Worm (Caenorhabditis elegans) whole organism, L2 larva: ENCODE data around the gene mlt-4.
"Not testable (repeated sequence)": the region's sequence is repeated elsewhere in the genome, so short reads cannot be mapped to it uniquely, and the experiment has no call there.

Experiments used
- C34F6.9 ChIP-seq: fragments of 150-350 bp; optimal IDR thresholded peaks from 2 replicates; lab custom pipeline; 2014; ENCODE audit warnings: missing biosample characterization, missing genetic modification characterization
- F13H6.1 ChIP-seq: sonication (generic microtip); optimal IDR thresholded peaks from 2 replicates; lab custom pipeline; 2016; ENCODE audit warnings: missing genetic modification characterization, missing compliant biosample characterization
- R02D3.7 ChIP-seq: fragments of 150-350 bp; optimal IDR thresholded peaks from 2 replicates; lab custom pipeline; 2014; ENCODE audit warnings: missing biosample characterization, missing genetic modification characterization
- Y55F3AM.14 ChIP-seq: fragments of 200-800 bp; sonication (Bioruptor generic); optimal IDR thresholded peaks from 2 replicates; lab custom pipeline; 2018; ENCODE audit warnings: mild to moderate bottlenecking, missing genetic modification characterization, missing compliant biosample characterization
- ZK546.5 ChIP-seq: sonication (generic microtip); optimal IDR thresholded peaks from 2 replicates; lab custom pipeline; 2017; ENCODE audit warnings: missing biosample characterization, missing genetic modification characterization
- aly-2 ChIP-seq: fragments of 150-350 bp; optimal IDR thresholded peaks from 2 replicates; lab custom pipeline; 2014; ENCODE audit warnings: missing biosample characterization, missing genetic modification characterization
- blmp-1 ChIP-seq: sonication (generic microtip); optimal IDR thresholded peaks from 2 replicates; lab custom pipeline; 2017; ENCODE audit warnings: missing genetic modification characterization, mild to moderate bottlenecking, missing compliant biosample characterization, antibody characterized with exemption, moderate library complexity; ENCODE audit not compliant: insufficient read depth
- ceh-82 ChIP-seq: fragments of 150-350 bp; optimal IDR thresholded peaks from 2 replicates; lab custom pipeline; 2014; ENCODE audit warnings: missing biosample characterization, missing genetic modification characterization
- crh-2 ChIP-seq: sonication (generic microtip); optimal IDR thresholded peaks from 2 replicates; lab custom pipeline; 2017; ENCODE audit warnings: missing biosample characterization, missing genetic modification characterization
- dmd-4 ChIP-seq: sonication (generic microtip); optimal IDR thresholded peaks from 2 replicates; lab custom pipeline; 2017; ENCODE audit warnings: missing biosample characterization, missing genetic modification characterization
- egl-27 ChIP-seq: sonication (generic microtip); optimal IDR thresholded peaks from 3 replicates; lab custom pipeline; 2017; ENCODE audit warnings: missing biosample characterization, missing genetic modification reagents, missing genetic modification characterization
- elt-3 ChIP-seq: sonication (generic microtip); optimal IDR thresholded peaks from 2 replicates; lab custom pipeline; 2017; ENCODE audit warnings: missing biosample characterization, missing genetic modification characterization
- fos-1 ChIP-seq: fragments of 150-350 bp; optimal IDR thresholded peaks from 2 replicates; lab custom pipeline; 2014; ENCODE audit warnings: missing biosample characterization, missing genetic modification characterization
- gmeb-1 ChIP-seq: fragments of 150-350 bp; optimal IDR thresholded peaks from 2 replicates; lab custom pipeline; 2014; ENCODE audit warnings: missing biosample characterization, missing genetic modification characterization
- lin-11 ChIP-seq: fragments of 150-350 bp; sonication (generic microtip); optimal IDR thresholded peaks from 2 replicates; lab custom pipeline; 2014; ENCODE audit warnings: missing biosample characterization, missing genetic modification characterization, inconsistent platforms, mixed read lengths
- lin-13 ChIP-seq: fragments of 150-350 bp; optimal IDR thresholded peaks from 2 replicates; lab custom pipeline; 2014; ENCODE audit warnings: missing biosample characterization, missing genetic modification reagents, missing genetic modification characterization
- lin-39 ChIP-seq: fragments of 150-350 bp; optimal IDR thresholded peaks from 2 replicates; lab custom pipeline; 2014; ENCODE audit warnings: missing biosample characterization, missing genetic modification reagents, missing genetic modification characterization
- lsy-2 ChIP-seq, 2 experiments: fragments of 150-350 bp in 1 of 2; sonication (generic microtip) in 1 of 2; optimal IDR thresholded peaks; 2 replicates each; lab custom pipeline; 2014 to 2017; ENCODE audit warnings: missing biosample characterization in 2 of 2, missing genetic modification characterization in 2 of 2
- mbf-1 ChIP-seq: sonication (generic microtip); optimal IDR thresholded peaks from 2 replicates; lab custom pipeline; 2017; ENCODE audit warnings: missing biosample characterization, missing genetic modification characterization
- mdl-1 ChIP-seq, 2 experiments: fragments of 150-350 bp in 1 of 2; sonication (generic microtip) in 1 of 2; optimal IDR thresholded peaks; 2 replicates each; lab custom pipeline; 2017; ENCODE audit warnings: missing biosample characterization in 2 of 2, missing genetic modification characterization in 2 of 2
- nhr-10 ChIP-seq: sonication (generic microtip); optimal IDR thresholded peaks from 2 replicates; lab custom pipeline; 2017; ENCODE audit warnings: missing biosample characterization, missing genetic modification characterization
- nhr-11 ChIP-seq: fragments of 150-350 bp; optimal IDR thresholded peaks from 2 replicates; lab custom pipeline; 2014; ENCODE audit warnings: missing biosample characterization, missing genetic modification characterization
- nhr-12 ChIP-seq: fragments of 150-350 bp; optimal IDR thresholded peaks from 2 replicates; lab custom pipeline; 2014; ENCODE audit warnings: missing biosample characterization, missing genetic modification characterization
- nhr-23 ChIP-seq: fragments of 150-350 bp; optimal IDR thresholded peaks from 2 replicates; lab custom pipeline; 2014; ENCODE audit warnings: missing biosample characterization, missing genetic modification reagents, missing genetic modification characterization
- nhr-25 ChIP-seq: fragments of 150-350 bp; sonication (generic microtip); optimal IDR thresholded peaks from 3 replicates; lab custom pipeline; 2014; ENCODE audit warnings: missing biosample characterization, missing genetic modification characterization
- nhr-6 ChIP-seq: fragments of 150-350 bp; optimal IDR thresholded peaks from 2 replicates; lab custom pipeline; 2014; ENCODE audit warnings: missing biosample characterization, missing genetic modification characterization
- nhr-77 ChIP-seq: fragments of 150-350 bp; optimal IDR thresholded peaks from 2 replicates; lab custom pipeline; 2014; ENCODE audit warnings: missing biosample characterization, missing genetic modification characterization
- sma-9 ChIP-seq, 2 experiments: fragments of 150-350 bp in 1 of 2; sonication (generic microtip) in 1 of 2; optimal IDR thresholded peaks; 2 replicates each; lab custom pipeline; 2014 to 2016; ENCODE audit warnings: missing genetic modification characterization in 2 of 2, mild to moderate bottlenecking in 1 of 2, missing biosample characterization in 1 of 2, missing compliant biosample characterization in 1 of 2, missing genetic modification reagents in 1 of 2, moderate library complexity in 1 of 2
- snpc-4 ChIP-seq: fragments of 150-350 bp; optimal IDR thresholded peaks from 2 replicates; lab custom pipeline; 2014; ENCODE audit warnings: missing biosample characterization, missing genetic modification characterization
- unc-55 ChIP-seq: fragments of 150-350 bp; sonication (generic microtip); optimal IDR thresholded peaks from 3 replicates; lab custom pipeline; 2014; ENCODE audit warnings: missing biosample characterization, missing genetic modification reagents, missing genetic modification characterization
- unc-62 ChIP-seq: fragments of 150-350 bp; optimal IDR thresholded peaks from 2 replicates; lab custom pipeline; 2014; ENCODE audit warnings: missing biosample characterization, missing genetic modification reagents, missing genetic modification characterization
- zag-1 ChIP-seq: fragments of 150-350 bp; optimal IDR thresholded peaks from 2 replicates; lab custom pipeline; 2014; ENCODE audit warnings: missing biosample characterization, missing genetic modification characterization
- ztf-1 ChIP-seq: fragments of 200-800 bp; sonication (Bioruptor generic); conservative IDR thresholded peaks from 2 replicates; pipeline ENCODE4 v1.3.6; 2022; ENCODE audit warnings: missing genetic modification characterization, missing compliant biosample characterization
- ztf-11 ChIP-seq: sonication (generic microtip); optimal IDR thresholded peaks from 2 replicates; lab custom pipeline; 2017; ENCODE audit warnings: missing biosample characterization, missing genetic modification characterization
- ztf-4 ChIP-seq: fragments of 150-350 bp; optimal IDR thresholded peaks from 2 replicates; lab custom pipeline; 2014; ENCODE audit warnings: missing biosample characterization, missing genetic modification characterization

mlt-4 gene

DNA sequence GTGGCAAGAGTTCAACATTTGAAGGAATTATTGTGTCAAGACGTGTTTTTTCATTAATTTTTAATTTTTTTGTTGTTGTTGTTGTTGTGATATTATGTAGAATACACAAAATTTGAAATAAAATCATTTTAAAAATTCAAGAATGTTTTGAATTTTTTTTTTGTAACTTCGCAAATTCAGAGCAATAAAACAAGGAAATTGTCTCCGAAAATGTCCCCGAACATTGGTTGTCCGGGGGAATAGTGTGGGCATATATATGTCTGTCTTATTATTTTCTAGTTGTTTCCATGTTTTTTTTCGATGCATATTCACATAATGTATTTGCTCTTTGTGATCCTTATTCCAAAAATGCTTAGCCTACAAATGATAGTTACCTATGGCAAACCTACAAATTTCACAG lies 22.3 kb upstream of the mlt-4 start, which contains the start of gene clec-262:
clec-262 (plus strand) TSS at position 301 of the 400 bp plus-strand sequence.
- no peak for TF ChIP-seq nhr-11 (tag; lab: Kevin White, UChicago)
- no peak for TF ChIP-seq blmp-1 (tag; lab: Kevin White, UChicago)
- TF ChIP-seq lin-11, result no peak
- TF ChIP-seq aly-2 (tag; lab: Kevin White, UChicago), result no peak
- TF ChIP-seq Y55F3AM.14 (GFP tag; lab: Kevin White, UChicago), result no peak
- TF ChIP-seq C34F6.9 (tag; lab: Kevin White, UChicago), result no peak
- TF ChIP-seq zag-1 (tag; lab: Kevin White, UChicago), result no peak
- TF ChIP-seq lin-13 (GFP tag; lab: Kevin White, UChicago), result no peak
- no peak for TF ChIP-seq elt-3 (tag; lab: Kevin White, UChicago)
- TF ChIP-seq ztf-1 (GFP tag; lab: Robert Waterston, UW), result no peak
- no peak for TF ChIP-seq mbf-1 (tag; lab: Kevin White, UChicago)
- no peak for TF ChIP-seq lin-39 (tag; lab: Kevin White, UChicago)
- TF ChIP-seq fos-1 (tag; lab: Kevin White, UChicago), result no peak
- no peak for TF ChIP-seq ztf-4 (tag; lab: Kevin White, UChicago)
- no peak for TF ChIP-seq mdl-1 (tag; optimal IDR thresholded peaks at IDR 0.05; lab: Kevin White, UChicago)
- TF ChIP-seq snpc-4, result no peak
- TF ChIP-seq crh-2 (tag; lab: Kevin White, UChicago), result no peak
- TF ChIP-seq ztf-11 (tag; lab: Kevin White, UChicago), result no peak

DNA sequence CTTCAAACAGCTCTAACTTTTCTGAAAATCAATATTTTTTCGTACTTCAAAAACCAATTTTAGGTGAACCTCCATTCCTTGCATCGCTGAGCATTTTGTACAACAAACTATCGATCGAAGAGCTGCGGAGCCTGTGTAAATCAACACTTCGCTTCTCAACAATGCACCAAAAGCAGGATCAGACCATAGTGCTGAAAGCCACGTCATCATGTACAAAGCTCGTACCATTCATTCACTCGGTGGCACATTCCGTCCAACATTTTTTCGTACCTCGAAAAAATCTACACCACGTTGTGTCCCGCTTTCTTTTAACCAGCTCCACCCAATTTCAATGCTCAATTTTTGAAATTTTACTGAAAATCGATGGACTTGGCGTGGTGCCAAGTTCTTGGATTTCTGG lies 21.4 kb upstream of the mlt-4 start, which contains the start of gene ZC15.10:
ZC15.10 (plus strand) TSS at position 162 of the 400 bp plus-strand sequence.
- TF ChIP-seq egl-27 (tag; lab: Kevin White, UChicago) (no peak), nhr-6 (tag; lab: Kevin White, UChicago) (no peak), Y55F3AM.14 (GFP tag; lab: Kevin White, UChicago) (no peak), ztf-4 (tag; lab: Kevin White, UChicago) (no peak), ceh-82 (no peak), mbf-1 (tag; lab: Kevin White, UChicago) (no peak), gmeb-1 (no peak), lin-39 (tag; lab: Kevin White, UChicago) (no peak), F13H6.1 (no peak), R02D3.7 (tag; lab: Kevin White, UChicago) (no peak), ZK546.5 (tag; lab: Kevin White, UChicago) (no peak), nhr-25 (tag; lab: Kevin White, UChicago) (no peak), nhr-12 (tag; lab: Kevin White, UChicago) (no peak), lsy-2 (tag; optimal IDR thresholded peaks at IDR 0.05; lab: Kevin White, UChicago) (no peak), nhr-23 (tag; lab: Kevin White, UChicago) (no peak), fos-1 (tag; lab: Kevin White, UChicago) (no peak), dmd-4 (tag; lab: Kevin White, UChicago) (no peak)
- TF ChIP-seq, all 48 proteins: peak for 0

ce11 chrV:20305803-20306202 lies 16.6 kb upstream of the mlt-4 start, which contains the start of gene ZC15.1:
TSS of gene ZC15.1 (plus strand) at chrV:20306103.
- no peak for TF ChIP-seq unc-55 (GFP tag; lab: Kevin White, UChicago)
- TF ChIP-seq C34F6.9 (tag; lab: Kevin White, UChicago), result no peak
- TF ChIP-seq F13H6.1, result no peak
- no peak for TF ChIP-seq zag-1 (tag; lab: Kevin White, UChicago)
- no peak for TF ChIP-seq aly-2 (tag; lab: Kevin White, UChicago)
- no peak for TF ChIP-seq sma-9 (GFP tag; optimal IDR thresholded peaks at IDR 0.05; lab: Kevin White, UChicago)
- no peak for TF ChIP-seq sma-9 (tag; optimal IDR thresholded peaks at IDR 0.05; lab: Kevin White, UChicago)
- TF ChIP-seq lsy-2 (tag; optimal IDR thresholded peaks at IDR 0.05; lab: Kevin White, UChicago), result no peak
- TF ChIP-seq nhr-25 (tag; lab: Kevin White, UChicago), result no peak
- TF ChIP-seq lin-39 (tag; lab: Kevin White, UChicago), result no peak
- no peak for TF ChIP-seq nhr-10
- TF ChIP-seq unc-62 (GFP tag; lab: Kevin White, UChicago), result no peak
- no peak for TF ChIP-seq R02D3.7 (tag; lab: Kevin White, UChicago)
- TF ChIP-seq, all 48 proteins: peak for 0

DNA sequence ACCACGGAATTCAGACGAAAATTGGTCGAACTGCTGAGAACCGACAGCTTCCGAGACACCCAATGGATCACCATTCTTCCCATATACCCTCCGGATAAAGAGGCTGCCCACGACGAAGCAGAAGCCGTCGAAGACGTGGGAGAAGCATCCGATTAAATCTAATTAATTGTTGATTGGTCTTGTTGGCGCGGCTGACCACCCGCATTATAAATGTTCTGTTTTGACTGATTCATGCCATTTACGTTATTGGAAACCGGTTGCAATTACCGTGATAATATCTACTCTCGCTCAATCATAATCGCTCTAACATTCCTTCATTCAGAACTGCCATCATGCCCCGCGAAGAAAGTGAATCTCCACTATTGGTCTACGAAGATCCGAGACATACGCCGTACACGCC lies 14.1 kb upstream of the mlt-4 start, which contains the start of gene ZC15.3:
ZC15.3 (plus strand) TSS at position 301 of the 400 bp plus-strand sequence.
- not testable (repeated sequence) for TF ChIP-seq snpc-4; nhr-77 (tag; lab: Kevin White, UChicago); lin-13 (GFP tag; lab: Kevin White, UChicago)
